Worm (Caenorhabditis elegans): Measurements from ENCODE around the gene C45B2.6.

The C45B2.6 gene

ce11 chrX:6098420-6098819 is 45.7 kb downstream of the C45B2.6 start:
- TF ChIP-seq flt-1 (GFP tag; IDR thresholded peaks at IDR 0.05), result no peak
- TF ChIP-seq ztf-23 (GFP tag; IDR thresholded peaks at IDR 0.05), result 0 out of 2 replicates have a peak, but pooled peaks have one; percentile 17

- TF ChIP-seq med-1 (GFP tag; optimal IDR thresholded peaks at IDR 0.05; ENCODE audit: insufficient read depth) (no peak), T22C8.4 (GFP tag; IDR thresholded peaks at IDR 0.05) (no peak), tab-1 (GFP tag; IDR thresholded peaks at IDR 0.05) (no peak), ztf-29 (GFP tag; IDR thresholded peaks at IDR 0.05) (no peak), klf-2 (GFP tag; conservative IDR thresholded peaks at IDR 0.05) (no peak), ztf-23 (GFP tag; IDR thresholded peaks at IDR 0.05) (no peak), ref-1 (GFP tag; conservative IDR thresholded peaks at IDR 0.05) (no peak), cog-1 (tag; optimal IDR thresholded peaks at IDR 0.05) (no peak), flt-1 (GFP tag; IDR thresholded peaks at IDR 0.05) (no peak)
Measured at ce11 chrX:6100395-6101099, 47.9 kb downstream of the C45B2.6 start.

- TF ChIP-seq ztf-29 (GFP tag; IDR thresholded peaks at IDR 0.05) (no peak), T22C8.4 (GFP tag; IDR thresholded peaks at IDR 0.05) (no peak), ztf-23 (GFP tag; IDR thresholded peaks at IDR 0.05) (no peak), med-1 (GFP tag; optimal IDR thresholded peaks at IDR 0.05; ENCODE audit: insufficient read depth) (no peak), cog-1 (tag; optimal IDR thresholded peaks at IDR 0.05) (no peak), klf-2 (GFP tag; conservative IDR thresholded peaks at IDR 0.05) (no peak), ref-1 (GFP tag; conservative IDR thresholded peaks at IDR 0.05) (no peak), flt-1 (GFP tag; IDR thresholded peaks at IDR 0.05) (no peak), tab-1 (GFP tag; IDR thresholded peaks at IDR 0.05) (no peak)
Measured at ce11 chrX:6103297-6103696, 50.6 kb downstream of the C45B2.6 start, which contains the start of gene C15H9.11. Gene C15H9.11 (minus strand): TSS chrX:6103397.

Data from whole organism, midembryonic.